Fruit fly (Drosophila melanogaster) whole organism, embryonic: ENCODE results near the gene rdog.

ENCODE experiments used
- B-H2 ChIP-seq: fragments of 200-800 bp; sonication (Bioruptor generic); optimal IDR thresholded peaks from 2 replicates; lab custom pipeline; 2018; ENCODE audit warnings: missing biosample characterization, mild to moderate bottlenecking, missing genetic modification characterization
- CG10543 ChIP-seq: fragments of 200-800 bp; sonication (Bioruptor generic); optimal IDR thresholded peaks from 3 replicates; lab custom pipeline; 2017; ENCODE audit warnings: missing biosample characterization, mild to moderate bottlenecking, missing genetic modification characterization, moderate library complexity
- CG10979 ChIP-seq: fragments of 200-800 bp; sonication (Bioruptor generic); optimal IDR thresholded peaks from 2 replicates; lab custom pipeline; 2018; ENCODE audit warnings: missing biosample characterization, mild to moderate bottlenecking, missing genetic modification characterization, moderate library complexity
- CG12071 ChIP-seq: fragments of 200-800 bp; sonication (Bioruptor generic); optimal IDR thresholded peaks from 3 replicates; lab custom pipeline; 2018; ENCODE audit warnings: missing biosample characterization, mild to moderate bottlenecking, missing genetic modification characterization
- CG14014 ChIP-seq: fragments of 200-800 bp; sonication (Bioruptor generic); IDR thresholded peaks from 2 replicates; pipeline ENCODE4 v1.3.6; 2022; ENCODE audit warnings: missing biosample characterization, missing genetic modification characterization
- CG15514 ChIP-seq: fragments of 200-800 bp; sonication (Bioruptor generic); optimal IDR thresholded peaks from 3 replicates; lab custom pipeline; 2017; ENCODE audit warnings: missing biosample characterization, missing genetic modification characterization, mild to moderate bottlenecking, moderate library complexity, missing genetic modification reagents
- CG17802 ChIP-seq: fragments of 200-800 bp; sonication (Bioruptor generic); optimal IDR thresholded peaks from 2 replicates; lab custom pipeline; 2018; ENCODE audit warnings: missing biosample characterization, mild to moderate bottlenecking, missing genetic modification characterization, moderate library complexity
- CG18764 ChIP-seq: fragments of 200-800 bp; sonication (Bioruptor generic); optimal IDR thresholded peaks from 3 replicates; lab custom pipeline; 2016; ENCODE audit warnings: missing biosample characterization, missing genetic modification characterization
- CG2199 ChIP-seq: fragments of 200-800 bp; sonication (Bioruptor generic); IDR thresholded peaks from 3 replicates; pipeline ENCODE4 v1.3.6; 2022; ENCODE audit warnings: missing biosample characterization, missing genetic modification characterization
- CG3838 ChIP-seq: fragments of 200-800 bp; sonication (Bioruptor generic); optimal IDR thresholded peaks from 3 replicates; lab custom pipeline; 2016; ENCODE audit warnings: missing biosample characterization, missing genetic modification characterization
- CG4617 ChIP-seq: fragments of 200-800 bp; sonication (Bioruptor generic); optimal IDR thresholded peaks from 3 replicates; lab custom pipeline; 2016; ENCODE audit warnings: missing biosample characterization, missing genetic modification characterization, borderline replicate concordance
- CG6654 ChIP-seq: fragments of 200-800 bp; sonication (Bioruptor generic); optimal IDR thresholded peaks from 2 replicates; lab custom pipeline; 2017; ENCODE audit warnings: missing biosample characterization, mild to moderate bottlenecking, missing genetic modification characterization
- CG7786 ChIP-seq: fragments of 200-800 bp; sonication (Bioruptor generic); optimal IDR thresholded peaks from 2 replicates; lab custom pipeline; 2016; ENCODE audit warnings: missing biosample characterization, missing genetic modification characterization
- CG8924 ChIP-seq: fragments of 200-800 bp; optimal IDR thresholded peaks from 3 replicates; lab custom pipeline; 2019; ENCODE audit warnings: missing biosample characterization, mild to moderate bottlenecking, missing genetic modification characterization, moderate library complexity
- CG9817 ChIP-seq: fragments of 200-800 bp; sonication (Bioruptor generic); optimal IDR thresholded peaks from 2 replicates; lab custom pipeline; 2018; ENCODE audit warnings: missing biosample characterization, mild to moderate bottlenecking, missing genetic modification characterization, moderate library complexity
- Drgx ChIP-seq: fragments of 200-800 bp; sonication (Bioruptor generic); IDR thresholded peaks from 2 replicates; pipeline ENCODE4 v1.3.6; 2022; ENCODE audit warnings: missing biosample characterization, missing genetic modification characterization
- Eip74EF ChIP-seq, 2 experiments: fragments of 200-800 bp in 1 of 2; fragments of >200 bp in 1 of 2; sonication (Bioruptor generic) in 1 of 2; optimal IDR thresholded peaks; 2 replicates each; lab custom pipeline; 2017 to 2019; ENCODE audit warnings: missing biosample characterization in 2 of 2, missing genetic modification characterization in 2 of 2, mild to moderate bottlenecking in 1 of 2, moderate library complexity in 1 of 2
- Ets97D ChIP-seq: fragments of 200-800 bp; sonication (Bioruptor generic); optimal IDR thresholded peaks from 3 replicates; lab custom pipeline; 2016; ENCODE audit warnings: missing biosample characterization, missing genetic modification characterization
- HLH54F ChIP-seq: fragments of 200-800 bp; sonication (Bioruptor generic); optimal IDR thresholded peaks from 3 replicates; lab custom pipeline; 2016; ENCODE audit warnings: missing biosample characterization, missing genetic modification characterization
- Hr51 ChIP-seq, 2 experiments: fragments of 200-800 bp; sonication (Bioruptor generic); optimal IDR thresholded peaks; 2 replicates in 1 of 2; 3 replicates in 1 of 2; lab custom pipeline; 2016 to 2018; ENCODE audit warnings: missing biosample characterization in 2 of 2, missing genetic modification characterization in 2 of 2, mild to moderate bottlenecking in 1 of 2, moderate library complexity in 1 of 2
- Hsf ChIP-seq: fragments of 200-800 bp; sonication (Bioruptor generic); optimal IDR thresholded peaks from 3 replicates; lab custom pipeline; 2016; ENCODE audit warnings: missing biosample characterization, missing genetic modification characterization
- Max ChIP-seq: fragments of 200-800 bp; sonication (Bioruptor generic); optimal IDR thresholded peaks from 2 replicates; lab custom pipeline; 2016; ENCODE audit warnings: missing biosample characterization, mild to moderate bottlenecking, missing genetic modification characterization
- NK7.1 ChIP-seq: fragments of 200-800 bp; sonication (Bioruptor generic); optimal IDR thresholded peaks from 3 replicates; lab custom pipeline; 2016; ENCODE audit warnings: missing biosample characterization, missing genetic modification characterization
- Nf-YB ChIP-seq: fragments of 200-800 bp; sonication (Bioruptor generic); optimal IDR thresholded peaks from 3 replicates; lab custom pipeline; 2019; ENCODE audit warnings: missing biosample characterization, mild to moderate bottlenecking, missing genetic modification characterization, moderate library complexity
- Opbp ChIP-seq: fragments of 200-800 bp; sonication (Bioruptor generic); IDR thresholded peaks from 3 replicates; pipeline ENCODE4 v1.3.6; 2022; ENCODE audit warnings: missing biosample characterization, missing genetic modification characterization; ENCODE audit not compliant: partially characterized antibody
- Rx ChIP-seq: fragments of 200-800 bp; sonication (Bioruptor generic); IDR thresholded peaks from 2 replicates; pipeline ENCODE4 v1.3.6; 2022; ENCODE audit warnings: missing biosample characterization, missing genetic modification characterization
- amos ChIP-seq: fragments of 200-800 bp; sonication (Bioruptor generic); IDR thresholded peaks from 2 replicates; pipeline ENCODE4 v1.3.6; 2022; ENCODE audit warnings: missing biosample characterization, missing genetic modification characterization; ENCODE audit not compliant: partially characterized antibody
- bcd ChIP-seq: fragments of 200-800 bp; sonication (Bioruptor generic); optimal IDR thresholded peaks from 2 replicates; lab custom pipeline; 2017; ENCODE audit warnings: missing biosample characterization, mild to moderate bottlenecking, missing genetic modification characterization
- dmrt11E ChIP-seq: fragments of 200-800 bp; sonication (Bioruptor generic); optimal IDR thresholded peaks from 3 replicates; lab custom pipeline; 2018; ENCODE audit warnings: missing biosample characterization, mild to moderate bottlenecking, missing genetic modification characterization, moderate library complexity
- fd3F ChIP-seq: fragments of 200-800 bp; sonication (Bioruptor generic); optimal IDR thresholded peaks from 2 replicates; lab custom pipeline; 2018; ENCODE audit warnings: missing biosample characterization, mild to moderate bottlenecking, missing genetic modification characterization, moderate library complexity
- fd64A ChIP-seq: fragments of 200-800 bp; sonication (Bioruptor generic); optimal IDR thresholded peaks from 3 replicates; lab custom pipeline; 2018; ENCODE audit warnings: missing biosample characterization, mild to moderate bottlenecking, missing genetic modification characterization
- fru ChIP-seq: fragments of >200 bp; optimal IDR thresholded peaks from 2 replicates; lab custom pipeline; 2017
- grau ChIP-seq: fragments of 200-800 bp; optimal IDR thresholded peaks from 3 replicates; lab custom pipeline; 2019; ENCODE audit warnings: missing biosample characterization, mild to moderate bottlenecking, missing genetic modification characterization, moderate library complexity
- hkb ChIP-seq, 2 experiments: fragments of 200-800 bp in 1 of 2; fragments of >200 bp in 1 of 2; sonication (Bioruptor generic) in 1 of 2; IDR thresholded peaks in 1 of 2; optimal IDR thresholded peaks in 1 of 2; 2 replicates each; pipeline versions ENCODE4 v1.3.6 to Lab custom; 2017 to 2022; ENCODE audit warnings: missing biosample characterization in 1 of 2, missing genetic modification characterization in 1 of 2
- jigr1 ChIP-seq: fragments of 200-800 bp; sonication (Bioruptor generic); IDR thresholded peaks from 3 replicates; pipeline ENCODE4 v1.3.6; 2022; ENCODE audit warnings: missing biosample characterization, missing genetic modification characterization
- kni ChIP-seq: fragments of 200-800 bp; sonication (Bioruptor generic); optimal IDR thresholded peaks from 3 replicates; lab custom pipeline; 2017; ENCODE audit warnings: mild to moderate bottlenecking, missing biosample characterization, missing genetic modification reagents, missing genetic modification characterization
- lab ChIP-seq: fragments of 200-800 bp; sonication (Bioruptor generic); optimal IDR thresholded peaks from 3 replicates; lab custom pipeline; 2017; ENCODE audit warnings: missing biosample characterization, missing genetic modification characterization, mild to moderate bottlenecking, moderate library complexity, missing genetic modification reagents
- nerfin-1 ChIP-seq: fragments of 200-800 bp; sonication (Bioruptor generic); optimal IDR thresholded peaks from 3 replicates; lab custom pipeline; 2019; ENCODE audit warnings: missing biosample characterization, mild to moderate bottlenecking, missing genetic modification characterization, moderate library complexity
- phol ChIP-seq: fragments of 200-800 bp; sonication (Bioruptor generic); optimal IDR thresholded peaks from 3 replicates; lab custom pipeline; 2018; ENCODE audit warnings: missing biosample characterization, mild to moderate bottlenecking, missing genetic modification characterization, moderate library complexity
- scrt ChIP-seq: fragments of 200-800 bp; sonication (Bioruptor generic); optimal IDR thresholded peaks from 2 replicates; lab custom pipeline; 2018; ENCODE audit warnings: missing biosample characterization, mild to moderate bottlenecking, missing genetic modification characterization, moderate library complexity
- stwl ChIP-seq: fragments of 200-800 bp; sonication (Bioruptor generic); optimal IDR thresholded peaks from 3 replicates; lab custom pipeline; 2018; ENCODE audit warnings: missing biosample characterization, mild to moderate bottlenecking, missing genetic modification characterization, moderate library complexity
- trem ChIP-seq: fragments of 200-800 bp; optimal IDR thresholded peaks from 3 replicates; lab custom pipeline; 2019; ENCODE audit warnings: missing biosample characterization, mild to moderate bottlenecking, missing genetic modification characterization, moderate library complexity
- twi ChIP-seq: fragments of 200-800 bp; optimal IDR thresholded peaks from 2 replicates; lab custom pipeline; 2019; ENCODE audit warnings: missing biosample characterization, mild to moderate bottlenecking, missing genetic modification characterization, moderate library complexity
- usp ChIP-seq: fragments of >200 bp; optimal IDR thresholded peaks from 2 replicates; lab custom pipeline; 2017; ENCODE audit warnings: missing biosample characterization, missing genetic modification characterization
- vfl ChIP-seq: fragments of 200-800 bp; sonication (Bioruptor generic); optimal IDR thresholded peaks from 2 replicates; lab custom pipeline; 2016; ENCODE audit warnings: missing biosample characterization, missing genetic modification characterization
- zfh2 ChIP-seq: fragments of 200-800 bp; sonication (Bioruptor generic); optimal IDR thresholded peaks from 2 replicates; lab custom pipeline; 2016; ENCODE audit warnings: missing biosample characterization, missing genetic modification characterization

rdog gene

DNA sequence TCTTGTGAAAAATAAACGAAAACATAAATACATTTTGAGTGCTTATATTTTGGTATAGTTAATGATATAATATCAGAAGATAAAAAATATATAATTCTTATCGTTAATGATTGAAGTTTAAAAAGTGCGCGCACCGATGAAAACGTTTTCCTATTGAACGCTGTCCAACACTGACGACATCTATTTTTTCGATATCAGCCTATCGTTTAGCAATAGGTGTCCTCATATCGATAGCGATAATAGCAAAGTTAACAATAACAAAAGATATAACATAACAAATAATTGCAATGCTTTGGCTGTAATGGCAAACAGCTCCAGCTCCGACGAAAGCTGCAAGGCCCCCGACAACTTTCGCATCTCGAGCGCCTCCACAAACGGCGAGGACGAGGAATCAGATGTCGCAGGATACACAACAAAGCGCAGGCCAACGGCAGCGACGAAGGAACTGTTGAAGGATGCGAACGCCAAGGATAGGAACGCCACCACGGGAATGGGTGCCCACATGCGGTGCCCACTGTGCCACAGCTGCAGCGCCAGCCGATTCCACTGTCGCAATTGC lies 41.7 kb upstream of the rdog start, which contains the start of gene Atg14 (continued):
- peak; percentile 35 for TF ChIP-seq grau (tag; lab: Kevin White, UChicago)
- TF ChIP-seq CG4617 (GFP tag; lab: Kevin White, UChicago), result peak; percentile 81
- TF ChIP-seq vfl, result peak; percentile 10
- TF ChIP-seq Drgx (GFP tag; lab: Robert Waterston, UW), result no peak
- no peak for TF ChIP-seq bcd (GFP tag; lab: Kevin White, UChicago)
- no peak for TF ChIP-seq CG7786 (GFP tag; lab: Kevin White, UChicago)
- no peak for TF ChIP-seq fd64A (GFP tag; lab: Kevin White, UChicago)
- peak; percentile 5 for TF ChIP-seq CG10979 (tag; lab: Kevin White, UChicago)
- peak; percentile 47 for TF ChIP-seq CG15514 (GFP tag; lab: Kevin White, UChicago)
- TF ChIP-seq Hsf (GFP tag; lab: Kevin White, UChicago), result no peak
- no peak for TF ChIP-seq Eip74EF (GFP tag; optimal IDR thresholded peaks at IDR 0.05; lab: Kevin White, UChicago)
- peak; percentile 75 for TF ChIP-seq stwl (tag; lab: Kevin White, UChicago)
- no peak for TF ChIP-seq twi (tag; lab: Kevin White, UChicago)
- peak; percentile 83 for TF ChIP-seq trem (tag; lab: Kevin White, UChicago)
- TF ChIP-seq B-H2, result peak; percentile 86
- TF ChIP-seq Nf-YB (GFP tag; lab: Kevin White, UChicago), result no peak
- no peak for TF ChIP-seq CG3838 (GFP tag; lab: Kevin White, UChicago)
- peak; percentile 38 for TF ChIP-seq lab (GFP tag; lab: Kevin White, UChicago)
- TF ChIP-seq usp (GFP tag; lab: Kevin White, UChicago), result no peak
- TF ChIP-seq HLH54F (GFP tag; lab: Kevin White, UChicago), result peak; percentile 3
- no peak for TF ChIP-seq CG6654
- TF ChIP-seq scrt (GFP tag; lab: Kevin White, UChicago), result peak; percentile 1
- no peak for TF ChIP-seq fru (lab: Kevin White, UChicago)
- peak; percentile 25 for TF ChIP-seq CG8924 (tag; lab: Kevin White, UChicago)

DNA sequence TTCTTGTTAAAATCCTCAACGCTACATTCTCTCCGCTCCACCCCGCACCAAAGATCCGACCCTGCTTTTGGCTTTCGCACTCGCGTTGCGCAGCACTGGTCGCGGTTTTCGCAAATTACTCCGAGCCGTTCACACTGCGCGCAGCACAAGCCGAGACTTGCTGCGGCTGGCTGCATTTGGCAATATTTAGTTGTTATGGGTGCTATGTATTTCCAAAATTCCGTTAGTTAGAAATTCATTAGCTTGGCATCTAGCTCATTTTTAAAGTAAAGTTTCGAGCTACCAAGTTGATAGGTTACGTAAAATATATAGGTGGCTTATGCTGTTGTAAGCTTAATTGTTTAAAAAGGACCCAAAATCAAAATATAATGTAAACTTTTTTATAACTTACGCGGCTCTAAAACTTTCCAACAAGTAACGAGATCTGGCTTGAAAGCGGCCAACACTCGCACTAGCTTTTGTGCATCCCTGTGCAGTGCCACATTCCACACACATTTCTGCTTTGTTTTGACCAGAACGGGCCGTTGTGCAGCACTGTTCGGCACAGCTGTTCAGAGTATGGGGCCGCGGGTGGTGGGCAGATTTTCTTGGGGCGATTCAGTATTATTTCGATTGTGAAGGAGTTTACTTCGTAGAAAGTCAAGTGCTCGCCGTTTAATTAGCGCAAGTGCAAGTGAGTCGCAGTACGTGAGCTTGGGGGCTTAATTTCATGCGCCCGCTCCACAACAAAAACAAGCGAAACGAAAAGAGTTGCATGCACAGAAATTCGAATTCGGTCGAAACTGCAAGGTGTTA lies 34.9 kb upstream of the rdog start, which contains the start of the genes yem and Ctl2:
Gene yem (minus strand): TSS at position 63 of the 795 bp plus-strand sequence.
Gene Ctl2 (plus strand): TSS at position 554 of the 795 bp plus-strand sequence.
- peak; percentile 44 for TF ChIP-seq CG14014 (GFP tag; lab: Robert Waterston, UW)
- TF ChIP-seq hkb (optimal IDR thresholded peaks at IDR 0.05; lab: Kevin White, UChicago), result peak; percentile 88
- no peak for TF ChIP-seq hkb (GFP tag; IDR thresholded peaks at IDR 0.05; lab: Robert Waterston, UW)
- TF ChIP-seq nerfin-1 (tag; lab: Kevin White, UChicago), result peak; percentile 81
- TF ChIP-seq CG10543, result peak; percentile 71
- peak; percentile 35; the same call in 2 of the 3 replicates for TF ChIP-seq Opbp (GFP tag; lab: Robert Waterston, UW)
- TF ChIP-seq Hr51 (GFP tag; optimal IDR thresholded peaks at IDR 0.05; lab: Kevin White, UChicago), result peak; percentile 58 to 86
- TF ChIP-seq CG2199, result peak; percentile 23; the same call in 2 of the 3 replicates
- TF ChIP-seq fd3F (GFP tag; lab: Kevin White, UChicago), result peak; percentile 10
- TF ChIP-seq Max (GFP tag; lab: Kevin White, UChicago), result peak; percentile 81
- TF ChIP-seq kni (GFP tag; lab: Kevin White, UChicago), result peak; percentile 11
- TF ChIP-seq zfh2 (GFP tag; lab: Kevin White, UChicago), result peak; percentile 93
- peak; percentile 71 for TF ChIP-seq CG17802 (tag; lab: Kevin White, UChicago)
- peak; percentile 38 for TF ChIP-seq CG12071 (GFP tag; lab: Kevin White, UChicago)
- TF ChIP-seq CG18764 (GFP tag; lab: Kevin White, UChicago), result peak; percentile 43
- TF ChIP-seq jigr1 (GFP tag; lab: Robert Waterston, UW), result peak; percentile 68; the same call in 2 of the 3 replicates
- TF ChIP-seq NK7.1, result peak; percentile 42
- peak; percentile 67 for TF ChIP-seq CG9817 (tag; lab: Kevin White, UChicago)
- TF ChIP-seq amos (GFP tag; lab: Robert Waterston, UW), result peak; percentile 40; the same call in 1 of the 2 replicates
- peak; percentile 18 for TF ChIP-seq Rx
- peak; percentile 81 for TF ChIP-seq Ets97D
- peak; percentile 53 for TF ChIP-seq dmrt11E (tag; lab: Kevin White, UChicago)
- TF ChIP-seq phol, result peak; percentile 75
